Worm (Caenorhabditis elegans) whole organism, mixed stage, embryonic: ENCODE data around the gene tmem-231.

Experiments
- M03D4.4 ChIP-seq: sonication (generic microtip); optimal IDR thresholded peaks from 2 replicates; lab custom pipeline; 2017; ENCODE audit warnings: mild to moderate bottlenecking, missing genetic modification characterization, missing compliant biosample characterization
- bed-3 ChIP-seq: fragments of 200-800 bp; sonication (Bioruptor generic); optimal IDR thresholded peaks from 3 replicates; lab custom pipeline; 2018; ENCODE audit warnings: mild to moderate bottlenecking, missing genetic modification characterization, moderate library complexity, missing compliant biosample characterization
- blmp-1 ChIP-seq: fragments of 150-350 bp; optimal IDR thresholded peaks from 2 replicates; lab custom pipeline; 2014; ENCODE audit warnings: missing biosample characterization, missing genetic modification characterization
- ceh-39 ChIP-seq: fragments of 150-350 bp; optimal IDR thresholded peaks from 2 replicates; lab custom pipeline; 2014; ENCODE audit warnings: missing biosample characterization, missing genetic modification characterization
- ceh-43 ChIP-seq: fragments of 200-800 bp; sonication (Bioruptor generic); optimal IDR thresholded peaks from 2 replicates; lab custom pipeline; 2018; ENCODE audit warnings: mild to moderate bottlenecking, missing genetic modification characterization, moderate library complexity, missing compliant biosample characterization
- ceh-83 ChIP-seq: fragments of 200-800 bp; sonication (Bioruptor generic); optimal IDR thresholded peaks from 2 replicates; lab custom pipeline; 2018; ENCODE audit warnings: mild to moderate bottlenecking, missing genetic modification characterization, missing compliant biosample characterization
- ces-1 ChIP-seq: fragments of 150-350 bp; optimal IDR thresholded peaks from 2 replicates; lab custom pipeline; 2014; ENCODE audit warnings: missing biosample characterization, missing genetic modification reagents, missing genetic modification characterization
- cnd-1 ChIP-seq: fragments of 200-800 bp; sonication (Bioruptor generic); optimal IDR thresholded peaks from 2 replicates; lab custom pipeline; 2018; ENCODE audit warnings: mild to moderate bottlenecking, missing genetic modification characterization, missing compliant biosample characterization
- drap-1 ChIP-seq: fragments of 200-800 bp; sonication (Bioruptor generic); optimal IDR thresholded peaks from 3 replicates; lab custom pipeline; 2018; ENCODE audit warnings: mild to moderate bottlenecking, missing genetic modification characterization, missing compliant biosample characterization
- elt-1 ChIP-seq: sonication (generic microtip); optimal IDR thresholded peaks from 2 replicates; lab custom pipeline; 2017; ENCODE audit warnings: missing genetic modification characterization, mild to moderate bottlenecking, missing compliant biosample characterization, antibody characterized with exemption, moderate library complexity, borderline replicate concordance; ENCODE audit not compliant: insufficient read depth
- elt-3 ChIP-seq: fragments of 150-350 bp; optimal IDR thresholded peaks from 2 replicates; lab custom pipeline; 2014; ENCODE audit warnings: missing biosample characterization, missing genetic modification characterization
- flh-1 ChIP-seq: fragments of 200-800 bp; sonication (Bioruptor generic); optimal IDR thresholded peaks from 2 replicates; lab custom pipeline; 2018; ENCODE audit warnings: mild to moderate bottlenecking, missing genetic modification characterization, moderate library complexity, missing compliant biosample characterization
- ham-2 ChIP-seq: fragments of 200-800 bp; sonication (Bioruptor generic); optimal IDR thresholded peaks from 2 replicates; lab custom pipeline; 2018; ENCODE audit warnings: mild to moderate bottlenecking, missing genetic modification characterization, missing compliant biosample characterization
- hlh-1 ChIP-seq: fragments of 150-350 bp; optimal IDR thresholded peaks from 2 replicates; lab custom pipeline; 2014; ENCODE audit warnings: missing biosample characterization, missing genetic modification reagents, missing genetic modification characterization
- lin-13 ChIP-seq: fragments of 150-350 bp; optimal IDR thresholded peaks from 2 replicates; lab custom pipeline; 2014; ENCODE audit warnings: missing biosample characterization, missing genetic modification characterization
- lin-32 ChIP-seq: fragments of 200-800 bp; sonication (Bioruptor generic); optimal IDR thresholded peaks from 2 replicates; lab custom pipeline; 2018; ENCODE audit warnings: mild to moderate bottlenecking, missing genetic modification characterization, missing compliant biosample characterization
- lsy-2 ChIP-seq: fragments of 150-350 bp; optimal IDR thresholded peaks from 2 replicates; lab custom pipeline; 2014; ENCODE audit warnings: missing biosample characterization, missing genetic modification characterization
- mab-5 ChIP-seq: fragments of 150-350 bp; optimal IDR thresholded peaks from 2 replicates; lab custom pipeline; 2014; ENCODE audit warnings: missing biosample characterization, missing genetic modification characterization
- mep-1 ChIP-seq: fragments of 150-350 bp; optimal IDR thresholded peaks from 2 replicates; lab custom pipeline; 2017; ENCODE audit warnings: missing biosample characterization, missing genetic modification reagents, missing genetic modification characterization, inconsistent platforms
- mls-2 ChIP-seq: sonication (generic microtip); optimal IDR thresholded peaks from 2 replicates; lab custom pipeline; 2016; ENCODE audit warnings: mild to moderate bottlenecking, missing genetic modification characterization, moderate library complexity, missing compliant biosample characterization
- nhr-12 ChIP-seq: fragments of 150-350 bp; optimal IDR thresholded peaks from 2 replicates; lab custom pipeline; 2014; ENCODE audit warnings: missing biosample characterization, missing genetic modification characterization
- nhr-2 ChIP-seq: fragments of 150-350 bp; optimal IDR thresholded peaks from 2 replicates; lab custom pipeline; 2014; ENCODE audit warnings: missing biosample characterization, missing genetic modification characterization
- nhr-237 ChIP-seq: fragments of 150-350 bp; optimal IDR thresholded peaks from 2 replicates; lab custom pipeline; 2014; ENCODE audit warnings: missing biosample characterization, missing genetic modification characterization
- nhr-28 ChIP-seq: fragments of 150-350 bp; optimal IDR thresholded peaks from 2 replicates; lab custom pipeline; 2014; ENCODE audit warnings: missing biosample characterization, missing genetic modification characterization
- nhr-76 ChIP-seq: sonication (generic microtip); optimal IDR thresholded peaks from 2 replicates; lab custom pipeline; 2017; ENCODE audit warnings: missing biosample characterization, missing genetic modification characterization
- pha-4 ChIP-seq: fragments of 150-350 bp; optimal IDR thresholded peaks from 2 replicates; lab custom pipeline; 2018; ENCODE audit warnings: missing biosample characterization, missing genetic modification reagents, missing genetic modification characterization
- sem-2 ChIP-seq: fragments of 200-800 bp; sonication (Bioruptor generic); optimal IDR thresholded peaks from 2 replicates; lab custom pipeline; 2018; ENCODE audit warnings: mild to moderate bottlenecking, missing genetic modification characterization, missing compliant biosample characterization
- snpc-4 ChIP-seq: fragments of 150-350 bp; optimal IDR thresholded peaks from 2 replicates; lab custom pipeline; 2014; ENCODE audit warnings: missing biosample characterization, missing genetic modification characterization
- sptf-1 ChIP-seq: sonication (generic microtip); optimal IDR thresholded peaks from 2 replicates; lab custom pipeline; 2017; ENCODE audit warnings: mild to moderate bottlenecking, missing genetic modification characterization, moderate library complexity, missing compliant biosample characterization
- tbx-8 ChIP-seq: fragments of 200-800 bp; sonication (Bioruptor generic); optimal IDR thresholded peaks from 2 replicates; lab custom pipeline; 2018; ENCODE audit warnings: mild to moderate bottlenecking, missing genetic modification characterization, moderate library complexity, missing compliant biosample characterization
- unc-120 ChIP-seq: sonication (generic microtip); optimal IDR thresholded peaks from 2 replicates; lab custom pipeline; 2017; ENCODE audit warnings: missing genetic modification characterization, missing compliant biosample characterization; ENCODE audit not compliant: poor library complexity, severe bottlenecking
- unc-39 ChIP-seq: fragments of 150-350 bp; optimal IDR thresholded peaks from 2 replicates; lab custom pipeline; 2014; ENCODE audit warnings: missing biosample characterization, missing genetic modification characterization
- unc-62 ChIP-seq: fragments of 150-350 bp; optimal IDR thresholded peaks from 2 replicates; lab custom pipeline; 2014; ENCODE audit warnings: missing biosample characterization, missing genetic modification reagents, missing genetic modification characterization
- zip-8 ChIP-seq: fragments of 150-350 bp; optimal IDR thresholded peaks from 2 replicates; lab custom pipeline; 2014; ENCODE audit warnings: missing biosample characterization, missing genetic modification characterization
- ztf-11 ChIP-seq: fragments of 150-350 bp; optimal IDR thresholded peaks from 2 replicates; lab custom pipeline; 2014; ENCODE audit warnings: missing biosample characterization, missing genetic modification characterization

tmem-231 gene

ce11 chrIV:8426537-8426936 is at the start of gene tmem-231, which contains the start of gene T26A8.3:
Gene tmem-231 (plus strand): TSS chrIV:8426785.
Gene T26A8.3 (minus strand): TSS chrIV:8426637.
- TF ChIP-seq elt-3 (tag; lab: Kevin White, UChicago) (no peak), pha-4 (no peak), sptf-1 (tag; lab: Kevin White, UChicago) (no peak), flh-1 (no peak), ceh-39 (tag; lab: Kevin White, UChicago) (no peak), lin-32 (GFP tag; lab: Kevin White, UChicago) (no peak), nhr-2 (tag; lab: Kevin White, UChicago) (no peak), nhr-237 (no peak), nhr-76 (tag; lab: Kevin White, UChicago) (no peak), bed-3 (no peak), cnd-1 (tag; lab: Kevin White, UChicago) (no peak), lin-13 (tag; lab: Kevin White, UChicago) (no peak), snpc-4 (tag; lab: Kevin White, UChicago) (no peak), nhr-28 (tag; lab: Kevin White, UChicago) (no peak), mls-2 (tag; lab: Kevin White, UChicago) (no peak)

- TF ChIP-seq ces-1 (GFP tag; lab: Kevin White, UChicago) (no peak), ztf-11 (no peak), zip-8 (no peak), sptf-1 (tag; lab: Kevin White, UChicago) (no peak), ceh-39 (tag; lab: Kevin White, UChicago) (no peak), nhr-237 (no peak), tbx-8 (GFP tag; lab: Kevin White, UChicago) (no peak), ceh-83 (GFP tag; lab: Kevin White, UChicago) (no peak), pha-4 (no peak), ham-2 (GFP tag; lab: Kevin White, UChicago) (no peak), unc-39 (tag; lab: Kevin White, UChicago) (no peak), mls-2 (tag; lab: Kevin White, UChicago) (no peak), nhr-2 (tag; lab: Kevin White, UChicago) (no peak)
Observed at ce11 chrIV:8376923-8377322, 49.7 kb upstream of the tmem-231 start.

- TF ChIP-seq mep-1 (tag; lab: Kevin White, UChicago) (no peak), sem-2 (GFP tag; lab: Kevin White, UChicago) (no peak), nhr-2 (tag; lab: Kevin White, UChicago) (no peak), lsy-2 (tag; lab: Kevin White, UChicago) (no peak), cnd-1 (tag; lab: Kevin White, UChicago) (no peak), mab-5 (tag; lab: Kevin White, UChicago) (no peak), lin-13 (tag; lab: Kevin White, UChicago) (no peak), tbx-8 (GFP tag; lab: Kevin White, UChicago) (no peak), lin-32 (GFP tag; lab: Kevin White, UChicago) (no peak), nhr-28 (tag; lab: Kevin White, UChicago) (no peak), flh-1 (no peak), pha-4 (no peak), bed-3 (no peak), nhr-12 (tag; lab: Kevin White, UChicago) (no peak), nhr-76 (tag; lab: Kevin White, UChicago) (no peak), blmp-1 (tag; lab: Kevin White, UChicago) (no peak), drap-1 (GFP tag; lab: Kevin White, UChicago) (no peak), ces-1 (GFP tag; lab: Kevin White, UChicago) (no peak)
Observed at ce11 chrIV:8377501-8377900, 49.1 kb upstream of the tmem-231 start, which contains the start of gene D2096.7. Gene D2096.7 (minus strand): TSS chrIV:8377630.

- TF ChIP-seq nhr-2 (tag; lab: Kevin White, UChicago) (no peak), lin-13 (tag; lab: Kevin White, UChicago) (no peak), nhr-76 (tag; lab: Kevin White, UChicago) (no peak), elt-3 (tag; lab: Kevin White, UChicago) (no peak), ham-2 (GFP tag; lab: Kevin White, UChicago) (no peak), mab-5 (tag; lab: Kevin White, UChicago) (no peak), ces-1 (GFP tag; lab: Kevin White, UChicago) (no peak)
Observed at ce11 chrIV:8378280-8378679, 48.3 kb upstream of the tmem-231 start.

DNA sequence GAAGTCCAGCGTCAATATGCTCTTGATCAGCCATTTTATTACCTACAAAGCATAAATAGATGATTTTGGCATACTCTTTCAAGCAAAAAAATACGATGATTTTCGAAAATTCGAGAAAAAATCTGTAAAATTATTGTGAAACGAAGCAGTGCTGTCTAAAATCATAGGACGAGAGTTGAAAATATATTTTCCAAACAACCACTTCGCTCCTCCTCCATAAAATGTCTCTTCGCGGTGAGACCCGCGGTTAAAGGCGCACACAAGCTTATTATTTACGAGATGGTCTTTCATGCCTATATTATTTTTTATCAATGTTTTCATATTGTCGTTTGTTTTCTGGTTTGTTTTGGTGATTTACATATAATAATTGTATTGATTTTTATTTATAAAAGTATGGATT is 47.3 kb upstream of the tmem-231 start, which contains the start of gene nap-1:
Gene nap-1, minus strand, starts transcription at position 42 of the 400 bp plus-strand sequence.
- TF ChIP-seq mls-2 (tag; lab: Kevin White, UChicago) (no peak), ceh-39 (tag; lab: Kevin White, UChicago) (peak; percentile 56), nhr-12 (tag; lab: Kevin White, UChicago) (no peak), elt-1 (tag; lab: Kevin White, UChicago) (no peak), lin-13 (tag; lab: Kevin White, UChicago) (peak; percentile 61), bed-3 (no peak), hlh-1 (tag; lab: Kevin White, UChicago) (no peak), snpc-4 (tag; lab: Kevin White, UChicago) (no peak), pha-4 (peak; percentile 60), nhr-76 (tag; lab: Kevin White, UChicago) (no peak), cnd-1 (tag; lab: Kevin White, UChicago) (no peak), nhr-237 (peak; percentile 31), drap-1 (GFP tag; lab: Kevin White, UChicago) (no peak), flh-1 (no peak), lin-32 (GFP tag; lab: Kevin White, UChicago) (no peak), unc-39 (tag; lab: Kevin White, UChicago) (no peak), unc-62 (GFP tag; lab: Kevin White, UChicago) (no peak), tbx-8 (GFP tag; lab: Kevin White, UChicago) (no peak), ztf-11 (no peak), mep-1 (tag; lab: Kevin White, UChicago) (peak; percentile 69), zip-8 (no peak), sptf-1 (tag; lab: Kevin White, UChicago) (no peak), mab-5 (tag; lab: Kevin White, UChicago) (no peak), ceh-83 (GFP tag; lab: Kevin White, UChicago) (no peak), ceh-43 (GFP tag; lab: Kevin White, UChicago) (no peak), unc-120 (tag; lab: Kevin White, UChicago) (no peak), nhr-2 (tag; lab: Kevin White, UChicago) (no peak), sem-2 (GFP tag; lab: Kevin White, UChicago) (no peak), M03D4.4 (tag; lab: Kevin White, UChicago) (no peak), nhr-28 (tag; lab: Kevin White, UChicago) (no peak), elt-3 (tag; lab: Kevin White, UChicago) (no peak)
